Worm (Caenorhabditis elegans) whole organism, L2 larva: ENCODE data around the gene ugt-10.

Experiments used
- egl-27 ChIP-seq: sonication (generic microtip); optimal IDR thresholded peaks from 3 replicates; lab custom pipeline; 2017; ENCODE audit warnings: missing biosample characterization, missing genetic modification reagents, missing genetic modification characterization
- mbf-1 ChIP-seq: sonication (generic microtip); optimal IDR thresholded peaks from 2 replicates; lab custom pipeline; 2017; ENCODE audit warnings: missing biosample characterization, missing genetic modification characterization
- mdl-1 ChIP-seq, 2 experiments: fragments of 150-350 bp in 1 of 2; sonication (generic microtip) in 1 of 2; optimal IDR thresholded peaks; 2 replicates each; lab custom pipeline; 2017; ENCODE audit warnings: missing biosample characterization in 2 of 2, missing genetic modification characterization in 2 of 2
- nhr-12 ChIP-seq: fragments of 150-350 bp; optimal IDR thresholded peaks from 2 replicates; lab custom pipeline; 2014; ENCODE audit warnings: missing biosample characterization, missing genetic modification characterization
- nhr-21 ChIP-seq: fragments of 150-350 bp; optimal IDR thresholded peaks from 2 replicates; lab custom pipeline; 2014; ENCODE audit warnings: missing biosample characterization, missing genetic modification characterization
- nhr-237 ChIP-seq: fragments of 150-350 bp; optimal IDR thresholded peaks from 2 replicates; lab custom pipeline; 2014; ENCODE audit warnings: missing biosample characterization, missing genetic modification characterization
- ztf-11 ChIP-seq: sonication (generic microtip); optimal IDR thresholded peaks from 2 replicates; lab custom pipeline; 2017; ENCODE audit warnings: missing biosample characterization, missing genetic modification characterization

ce11 chrV:4932814-4933213 is 32.9 kb upstream of the ugt-10 start, which contains the start of gene C02E7.10:
- TF ChIP-seq nhr-12 (tag; lab: Kevin White, UChicago) (no peak), nhr-21 (tag; lab: Kevin White, UChicago) (no peak), ztf-11 (tag; lab: Kevin White, UChicago) (no peak), mbf-1 (tag; lab: Kevin White, UChicago) (no peak), nhr-237 (tag; lab: Kevin White, UChicago) (no peak), egl-27 (tag; lab: Kevin White, UChicago) (no peak), mdl-1 (tag; optimal IDR thresholded peaks at IDR 0.05; lab: Kevin White, UChicago) (no peak)
